Worm (Caenorhabditis elegans) whole organism, early embryonic: ENCODE data around the gene K08B5.1.

ENCODE experiments used
- B0310.2 ChIP-seq: sonication (generic microtip); optimal IDR thresholded peaks from 2 replicates; lab custom pipeline; 2016; ENCODE audit warnings: mild to moderate bottlenecking, missing genetic modification characterization, missing compliant biosample characterization
- F13C5.2 ChIP-seq: sonication (generic microtip); optimal IDR thresholded peaks from 2 replicates; lab custom pipeline; 2017; ENCODE audit warnings: mild to moderate bottlenecking, missing genetic modification characterization, inconsistent platforms, missing compliant biosample characterization
- aly-1 ChIP-seq: sonication (generic microtip); optimal IDR thresholded peaks from 2 replicates; lab custom pipeline; 2016; ENCODE audit warnings: missing genetic modification characterization, missing compliant biosample characterization
- ama-1 ChIP-seq: fragments of 150-350 bp; optimal IDR thresholded peaks from 2 replicates; lab custom pipeline; 2014
- ceh-13 ChIP-seq: fragments of 200-800 bp; sonication (Bioruptor generic); optimal IDR thresholded peaks from 2 replicates; lab custom pipeline; 2018; ENCODE audit warnings: mild to moderate bottlenecking, missing genetic modification characterization, missing compliant biosample characterization
- ceh-36 ChIP-seq: sonication (generic microtip); optimal IDR thresholded peaks from 2 replicates; lab custom pipeline; 2016; ENCODE audit warnings: missing genetic modification characterization, inconsistent platforms, missing compliant biosample characterization
- ets-7 ChIP-seq: sonication (generic microtip); optimal IDR thresholded peaks from 2 replicates; lab custom pipeline; 2016; ENCODE audit warnings: missing genotype, missing genetic modification characterization, missing compliant biosample characterization
- flt-1 ChIP-seq: fragments of 200-800 bp; sonication (Bioruptor generic); IDR thresholded peaks from 2 replicates; pipeline ENCODE4 v1.3.6; 2022; ENCODE audit warnings: missing genetic modification characterization, missing compliant biosample characterization
- hmbx-1 ChIP-seq: sonication (generic microtip); optimal IDR thresholded peaks from 2 replicates; lab custom pipeline; 2016; ENCODE audit warnings: mild to moderate bottlenecking, missing genetic modification characterization, missing compliant biosample characterization
- hmg-4 ChIP-seq: fragments of 200-800 bp; sonication (Bioruptor generic); optimal IDR thresholded peaks from 2 replicates; lab custom pipeline; 2018; ENCODE audit warnings: mild to moderate bottlenecking, missing genetic modification characterization, missing compliant biosample characterization
- hnd-1 ChIP-seq: sonication (generic microtip); optimal IDR thresholded peaks from 2 replicates; lab custom pipeline; 2016; ENCODE audit warnings: missing genetic modification characterization, missing compliant biosample characterization
- pes-1 ChIP-seq: fragments of 200-800 bp; sonication (Bioruptor generic); IDR thresholded peaks from 2 replicates; pipeline ENCODE4 v1.3.6; 2022; ENCODE audit warnings: missing genetic modification reagents, missing genetic modification characterization, missing compliant biosample characterization
- scrt-1 ChIP-seq: fragments of 200-800 bp; sonication (Bioruptor generic); IDR thresholded peaks from 2 replicates; pipeline ENCODE4 v1.3.6; 2022; ENCODE audit warnings: missing genetic modification characterization, missing compliant biosample characterization
- sea-1 ChIP-seq: fragments of 200-800 bp; sonication (Bioruptor generic); conservative IDR thresholded peaks from 2 replicates; pipeline ENCODE4 v1.3.6; 2022; ENCODE audit warnings: missing genetic modification characterization, missing compliant biosample characterization
- tbx-11 ChIP-seq: fragments of 200-800 bp; sonication (Bioruptor generic); IDR thresholded peaks from 2 replicates; pipeline ENCODE4 v1.3.6; 2022; ENCODE audit warnings: missing genetic modification characterization, missing compliant biosample characterization
- tbx-37 ChIP-seq: fragments of 200-800 bp; sonication (Bioruptor generic); conservative IDR thresholded peaks from 2 replicates; pipeline ENCODE4 v1.3.6; 2022; ENCODE audit warnings: missing genetic modification reagents, missing genetic modification characterization, missing compliant biosample characterization
- tra-4 ChIP-seq: sonication (generic microtip); optimal IDR thresholded peaks from 2 replicates; lab custom pipeline; 2017; ENCODE audit warnings: missing genetic modification characterization, missing compliant biosample characterization

Gene K08B5.1

DNA sequence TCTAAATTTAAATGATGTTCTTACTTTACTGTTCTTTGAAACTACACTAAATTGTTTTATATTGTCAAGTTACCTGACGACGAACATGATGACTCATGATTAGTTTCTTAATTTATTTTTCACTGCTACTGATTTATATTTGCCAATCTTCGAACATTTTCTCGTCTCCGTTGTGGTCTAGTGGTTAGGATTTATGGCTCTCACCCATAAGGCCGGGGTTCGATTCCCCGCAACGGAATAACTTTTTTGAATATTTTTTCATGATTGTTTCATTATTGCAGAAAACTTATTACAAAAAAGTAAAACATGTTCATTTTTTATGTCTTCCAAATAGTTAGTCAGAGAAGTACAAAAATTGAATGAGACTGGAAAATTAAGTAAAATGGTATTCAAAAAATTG lies 542 bp downstream of the K08B5.1 start:
- TF ChIP-seq B0310.2 (no peak), tbx-37 (GFP tag; lab: Robert Waterston, UW) (peak; percentile 63), flt-1 (0 out of 2 replicates have a peak, but pooled peaks have one; percentile 25), pes-1 (GFP tag; lab: Robert Waterston, UW) (peak; percentile 75; the same call in 1 of the 2 replicates), hnd-1 (tag; lab: Kevin White, UChicago) (no peak), tra-4 (tag; lab: Kevin White, UChicago) (no peak)

DNA sequence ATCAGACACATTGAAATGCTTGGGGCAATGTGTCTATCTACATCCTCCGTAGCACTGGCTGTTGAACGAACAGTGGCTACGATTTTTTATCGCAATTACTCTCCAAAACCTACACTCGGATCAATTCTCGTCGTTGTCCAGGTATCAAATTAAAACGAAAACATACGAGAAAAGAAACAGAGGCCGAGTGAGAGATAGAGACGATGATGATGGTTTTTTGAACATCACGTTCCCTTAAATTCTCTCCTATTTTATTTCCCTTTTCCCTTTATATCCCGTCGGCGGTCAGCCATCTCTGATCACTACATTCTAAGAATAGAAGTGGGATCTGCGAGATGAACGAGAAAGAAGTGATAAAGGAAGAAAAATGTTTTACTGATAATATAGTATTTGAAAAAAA lies 1.2 kb downstream of the K08B5.1 start:
- no peak for TF ChIP-seq hmg-4 (GFP tag; lab: Kevin White, UChicago)
- no peak for TF ChIP-seq pes-1 (GFP tag; lab: Robert Waterston, UW)
- no peak for TF ChIP-seq sea-1 (GFP tag; lab: Robert Waterston, UW)

DNA sequence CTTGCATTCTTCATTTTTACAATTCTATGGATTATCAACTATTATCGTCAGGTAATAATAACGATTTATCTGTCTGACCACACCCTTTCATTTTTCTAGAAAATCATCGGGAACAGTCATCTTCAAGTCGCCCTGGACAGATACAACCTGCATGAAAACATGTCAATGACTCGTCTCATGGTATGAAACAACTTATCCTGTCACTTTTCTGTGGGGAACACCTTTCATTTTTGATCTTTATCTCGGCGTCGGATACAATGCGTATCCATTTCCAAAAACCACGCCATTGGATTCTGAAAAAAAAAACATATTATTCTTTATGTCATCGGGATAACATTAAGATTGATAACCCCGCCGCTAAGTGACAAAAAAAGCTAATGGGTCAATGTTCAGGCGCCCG lies 2.7 kb downstream of the K08B5.1 start:
- TF ChIP-seq sea-1 (GFP tag; lab: Robert Waterston, UW) (no peak), scrt-1 (GFP tag; lab: Robert Waterston, UW) (no peak), tbx-11 (GFP tag; lab: Robert Waterston, UW) (no peak), ceh-36 (tag; lab: Kevin White, UChicago) (no peak), hnd-1 (tag; lab: Kevin White, UChicago) (no peak), ceh-13 (GFP tag; lab: Kevin White, UChicago) (no peak), F13C5.2 (tag; lab: Kevin White, UChicago) (no peak), ets-7 (tag; lab: Kevin White, UChicago) (no peak), pes-1 (GFP tag; lab: Robert Waterston, UW) (no peak), tra-4 (tag; lab: Kevin White, UChicago) (no peak), aly-1 (tag; lab: Kevin White, UChicago) (no peak), flt-1 (no peak), hmg-4 (GFP tag; lab: Kevin White, UChicago) (no peak), B0310.2 (no peak), hmbx-1 (tag; lab: Kevin White, UChicago) (no peak), ama-1 (lab: Kevin White, UChicago) (no peak), tbx-37 (GFP tag; lab: Robert Waterston, UW) (no peak)

DNA sequence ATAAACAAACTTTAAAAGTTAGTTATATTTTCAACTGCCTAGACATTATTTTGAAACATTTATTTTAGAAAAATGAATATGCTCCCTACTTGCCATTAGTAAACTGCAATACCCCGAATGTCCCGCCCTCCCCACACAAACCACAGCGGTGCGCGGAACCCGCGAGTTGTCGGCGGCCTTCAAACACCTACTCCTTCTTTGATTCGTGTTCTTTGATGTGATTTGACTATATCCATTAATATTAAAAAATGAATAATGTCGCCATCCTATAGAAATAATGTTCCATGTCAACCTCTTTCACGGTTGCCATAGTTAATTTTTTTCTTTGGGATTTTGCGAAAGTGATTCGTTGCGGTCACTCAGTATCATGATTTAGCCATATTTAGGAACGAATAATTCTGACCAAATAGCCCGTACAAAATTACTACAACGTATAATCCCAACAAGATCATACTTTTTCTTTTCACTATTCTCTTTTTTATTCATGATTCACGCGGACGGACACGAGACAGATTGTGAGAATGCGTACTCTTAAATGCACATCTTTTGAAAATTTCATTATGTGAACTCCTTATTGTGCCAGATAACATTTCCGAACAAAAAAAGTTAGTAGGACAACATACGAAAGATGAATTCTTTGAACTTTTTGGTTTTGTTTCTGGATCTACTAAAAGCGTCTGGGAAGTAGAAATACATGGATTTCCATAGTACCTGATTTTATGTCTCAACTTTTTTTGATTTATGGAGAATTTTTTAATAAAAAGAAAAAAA lies 6.5 kb downstream of the K08B5.1 start:
- peak; percentile 37 for TF ChIP-seq hmg-4 (GFP tag; lab: Kevin White, UChicago)
- no peak for TF ChIP-seq F13C5.2 (tag; lab: Kevin White, UChicago)
- TF ChIP-seq pes-1 (GFP tag; lab: Robert Waterston, UW): peak; percentile 53; the same call in 1 of the 2 replicates

DNA sequence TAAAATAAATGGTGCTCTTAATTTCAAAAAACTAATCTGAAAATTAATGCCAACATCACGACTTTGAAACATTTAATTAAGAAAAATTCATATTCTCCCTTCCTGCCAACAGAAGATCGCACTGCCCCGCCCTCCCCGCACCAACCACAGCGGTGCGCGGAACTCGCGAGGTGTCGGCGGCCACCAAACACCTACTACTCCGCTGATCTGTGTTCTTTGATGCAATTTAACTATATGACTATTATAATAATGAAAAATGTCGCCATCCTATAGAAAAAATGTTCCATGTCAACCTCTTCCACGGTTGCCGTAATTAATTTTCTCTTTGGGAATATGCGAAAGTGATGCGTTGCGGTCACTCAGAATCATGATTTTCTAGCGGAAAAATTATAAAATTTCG lies 7.5 kb downstream of the K08B5.1 start:
- TF ChIP-seq tra-4 (tag; lab: Kevin White, UChicago) (no peak), ama-1 (lab: Kevin White, UChicago) (no peak), sea-1 (GFP tag; lab: Robert Waterston, UW) (no peak), scrt-1 (GFP tag; lab: Robert Waterston, UW) (no peak), flt-1 (no peak), pes-1 (GFP tag; lab: Robert Waterston, UW) (no peak), hmbx-1 (tag; lab: Kevin White, UChicago) (no peak), aly-1 (tag; lab: Kevin White, UChicago) (no peak), hmg-4 (GFP tag; lab: Kevin White, UChicago) (no peak)

DNA sequence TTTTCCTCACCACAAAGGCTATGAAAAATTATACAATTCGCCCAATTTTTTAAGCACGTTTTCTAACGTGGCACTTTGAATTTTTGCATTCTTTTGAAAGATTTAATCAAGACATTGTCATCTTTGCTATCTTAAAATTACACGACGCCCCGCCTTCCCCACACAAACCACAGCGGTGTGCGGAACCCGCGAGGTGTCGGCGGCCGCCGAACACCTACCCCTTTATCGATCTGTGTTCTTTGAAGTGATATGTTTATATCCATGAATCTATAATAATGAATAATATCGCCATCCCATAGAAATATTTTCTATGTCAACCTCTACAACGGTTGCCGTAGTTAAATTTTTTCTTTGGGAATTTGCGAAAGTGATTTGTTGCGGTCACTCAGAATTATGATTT lies 8.1 kb downstream of the K08B5.1 start:
- TF ChIP-seq ceh-13 (GFP tag; lab: Kevin White, UChicago) (no peak), F13C5.2 (tag; lab: Kevin White, UChicago) (no peak), sea-1 (GFP tag; lab: Robert Waterston, UW) (no peak), aly-1 (tag; lab: Kevin White, UChicago) (no peak), tra-4 (tag; lab: Kevin White, UChicago) (no peak), ceh-36 (tag; lab: Kevin White, UChicago) (no peak), ets-7 (tag; lab: Kevin White, UChicago) (no peak), scrt-1 (GFP tag; lab: Robert Waterston, UW) (no peak), tbx-11 (GFP tag; lab: Robert Waterston, UW) (no peak), flt-1 (no peak), hmg-4 (GFP tag; lab: Kevin White, UChicago) (no peak)

DNA sequence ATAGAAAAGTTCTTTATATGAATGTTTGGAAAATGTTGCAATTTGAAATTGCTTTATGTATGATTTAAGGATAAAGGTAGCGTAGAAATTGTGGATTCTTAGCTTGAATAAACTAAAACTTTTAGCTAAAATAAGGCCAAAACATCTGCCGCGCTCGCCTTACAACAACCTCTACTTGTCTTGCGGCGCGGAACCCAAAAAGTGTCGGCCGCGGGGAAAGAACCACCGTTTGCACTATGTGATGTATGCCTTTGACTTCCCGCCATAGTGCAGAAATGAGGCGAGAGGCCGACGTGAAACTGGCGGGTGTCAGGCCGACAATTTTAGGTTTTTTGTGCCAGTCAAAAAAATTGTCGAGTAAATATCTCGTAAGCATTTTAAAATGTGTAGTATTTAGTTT lies 13.6 kb downstream of the K08B5.1 start:
- TF ChIP-seq B0310.2 (no peak), ceh-13 (GFP tag; lab: Kevin White, UChicago) (no peak), scrt-1 (GFP tag; lab: Robert Waterston, UW) (no peak), ets-7 (tag; lab: Kevin White, UChicago) (no peak), tbx-11 (GFP tag; lab: Robert Waterston, UW) (no peak), pes-1 (GFP tag; lab: Robert Waterston, UW) (no peak), tra-4 (tag; lab: Kevin White, UChicago) (no peak)

DNA sequence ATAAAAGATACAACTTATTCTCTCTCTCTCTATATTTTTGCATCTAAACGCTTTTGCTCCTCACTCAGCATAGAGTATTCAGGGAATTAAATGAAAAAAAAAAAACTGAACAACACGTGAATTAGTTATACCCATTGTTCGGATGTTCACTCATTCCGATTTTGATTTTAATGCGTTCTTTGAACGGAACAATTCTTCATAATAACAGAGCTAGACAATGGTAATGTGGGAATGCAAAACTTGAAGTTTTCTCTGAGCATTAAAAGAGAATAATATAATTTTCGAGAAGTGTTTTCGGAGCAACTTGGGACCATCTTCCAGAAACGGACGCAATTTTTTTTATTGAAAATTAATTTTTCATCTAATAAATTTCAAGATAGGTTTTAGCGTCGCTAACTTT lies 16.1 kb downstream of the K08B5.1 start:
- TF ChIP-seq hmbx-1 (tag; lab: Kevin White, UChicago) (no peak), pes-1 (GFP tag; lab: Robert Waterston, UW) (no peak)
